Fruit fly (Drosophila melanogaster) whole organism, embryonic: ENCODE results near the gene CG9674.

Experiments
- Ada2b ChIP-seq: fragments of 200-800 bp; sonication (Bioruptor generic); IDR thresholded peaks from 2 replicates; pipeline ENCODE4 v1.3.6; 2022; ENCODE audit warnings: missing biosample characterization, missing genetic modification characterization
- B-H2 ChIP-seq: fragments of 200-800 bp; sonication (Bioruptor generic); optimal IDR thresholded peaks from 2 replicates; lab custom pipeline; 2018; ENCODE audit warnings: missing biosample characterization, mild to moderate bottlenecking, missing genetic modification characterization
- Bdp1 ChIP-seq: fragments of 200-800 bp; sonication (Bioruptor generic); optimal IDR thresholded peaks from 3 replicates; lab custom pipeline; 2016; ENCODE audit warnings: missing biosample characterization, missing genetic modification characterization
- BtbVII ChIP-seq: fragments of 200-800 bp; sonication (Bioruptor generic); optimal IDR thresholded peaks from 3 replicates; lab custom pipeline; 2017; ENCODE audit warnings: missing biosample characterization, mild to moderate bottlenecking, missing genetic modification characterization
- CG10147 ChIP-seq: fragments of 200-800 bp; sonication (Bioruptor generic); optimal IDR thresholded peaks from 2 replicates; lab custom pipeline; 2019; ENCODE audit warnings: missing biosample characterization, mild to moderate bottlenecking, missing genetic modification characterization, moderate library complexity
- CG10321 ChIP-seq: fragments of 200-800 bp; sonication (Bioruptor generic); IDR thresholded peaks from 2 replicates; pipeline ENCODE4 v1.3.6; 2022; ENCODE audit warnings: missing biosample characterization, missing genetic modification characterization
- CG11093 ChIP-seq: fragments of 200-800 bp; sonication (Bioruptor generic); IDR thresholded peaks from 3 replicates; pipeline ENCODE4 v1.3.6; 2022; ENCODE audit warnings: missing biosample characterization, missing genetic modification characterization
- CG11695 ChIP-seq: fragments of 200-800 bp; sonication (Bioruptor generic); IDR thresholded peaks from 3 replicates; pipeline ENCODE4 v1.3.6; 2022; ENCODE audit warnings: missing biosample characterization, missing genetic modification characterization
- CG12769 ChIP-seq: fragments of 200-800 bp; sonication (Bioruptor generic); optimal IDR thresholded peaks from 2 replicates; lab custom pipeline; 2019; ENCODE audit warnings: missing biosample characterization, mild to moderate bottlenecking, missing genetic modification characterization, moderate library complexity
- CG13123 ChIP-seq: fragments of 200-800 bp; sonication (Bioruptor generic); optimal IDR thresholded peaks from 2 replicates; lab custom pipeline; 2016; ENCODE audit warnings: missing biosample characterization, missing genetic modification characterization
- CG13894 ChIP-seq: fragments of 200-800 bp; sonication (Bioruptor generic); optimal IDR thresholded peaks from 3 replicates; lab custom pipeline; 2018; ENCODE audit warnings: missing biosample characterization, mild to moderate bottlenecking, missing genetic modification characterization, moderate library complexity
- CG15601 ChIP-seq: fragments of 200-800 bp; sonication (Bioruptor generic); optimal IDR thresholded peaks from 3 replicates; lab custom pipeline; 2019; ENCODE audit warnings: missing biosample characterization, mild to moderate bottlenecking, missing genetic modification characterization, moderate library complexity
- CG15696 ChIP-seq: fragments of 200-800 bp; sonication (Bioruptor generic); optimal IDR thresholded peaks from 2 replicates; lab custom pipeline; 2019; ENCODE audit warnings: missing biosample characterization, mild to moderate bottlenecking, missing genetic modification characterization, moderate library complexity
- CG1602 ChIP-seq: fragments of 200-800 bp; sonication (Bioruptor generic); optimal IDR thresholded peaks from 3 replicates; lab custom pipeline; 2016; ENCODE audit warnings: missing biosample characterization, missing genetic modification characterization
- CG2129 ChIP-seq: fragments of 200-800 bp; sonication (Bioruptor generic); IDR thresholded peaks from 2 replicates; pipeline ENCODE4 v1.3.6; 2022; ENCODE audit warnings: missing biosample characterization, missing genetic modification characterization; ENCODE audit not compliant: partially characterized antibody
- CG2712 ChIP-seq: fragments of 200-800 bp; optimal IDR thresholded peaks from 3 replicates; lab custom pipeline; 2019; ENCODE audit warnings: missing biosample characterization, mild to moderate bottlenecking, missing genetic modification characterization, moderate library complexity
- CG31365 ChIP-seq: fragments of 200-800 bp; sonication (Bioruptor generic); optimal IDR thresholded peaks from 2 replicates; lab custom pipeline; 2018; ENCODE audit warnings: missing biosample characterization, mild to moderate bottlenecking, missing genetic modification characterization
- CG3163 ChIP-seq: fragments of 200-800 bp; sonication (Bioruptor generic); optimal IDR thresholded peaks from 3 replicates; lab custom pipeline; 2016; ENCODE audit warnings: missing biosample characterization, missing genetic modification characterization
- CG32772 ChIP-seq: fragments of 200-800 bp; sonication (Bioruptor generic); IDR thresholded peaks from 2 replicates; pipeline ENCODE4 v1.3.6; 2022; ENCODE audit warnings: missing biosample characterization, missing genetic modification characterization
- CG4730 ChIP-seq: fragments of 200-800 bp; sonication (Bioruptor generic); IDR thresholded peaks from 2 replicates; pipeline ENCODE4 v1.3.6; 2022; ENCODE audit warnings: missing biosample characterization, missing genetic modification characterization
- CG4820 ChIP-seq: fragments of 200-800 bp; sonication (Bioruptor generic); optimal IDR thresholded peaks from 3 replicates; lab custom pipeline; 2016; ENCODE audit warnings: missing biosample characterization, missing genetic modification characterization
- CG5953 ChIP-seq: fragments of 200-800 bp; sonication (Bioruptor generic); IDR thresholded peaks from 2 replicates; pipeline ENCODE4 v1.3.6; 2022; ENCODE audit warnings: missing biosample characterization, missing genetic modification characterization
- CG7372 ChIP-seq: fragments of 200-800 bp; sonication (Bioruptor generic); IDR thresholded peaks from 2 replicates; pipeline ENCODE4 v1.3.6; 2022; ENCODE audit warnings: missing biosample characterization, missing genetic modification characterization
- CG9437 ChIP-seq: fragments of 200-800 bp; sonication (Bioruptor generic); optimal IDR thresholded peaks from 2 replicates; lab custom pipeline; 2018; ENCODE audit warnings: missing biosample characterization, mild to moderate bottlenecking, missing genetic modification characterization
- D ChIP-seq, 2 experiments: fragments of 200-800 bp in 1 of 2; fragments of >200 bp in 1 of 2; sonication (Bioruptor generic) in 1 of 2; optimal IDR thresholded peaks; 2 replicates in 1 of 2; 3 replicates in 1 of 2; lab custom pipeline; 2017; ENCODE audit warnings: mild to moderate bottlenecking in 1 of 2, missing biosample characterization in 1 of 2, missing genetic modification characterization in 1 of 2, missing genetic modification reagents in 1 of 2
- Dll ChIP-seq: fragments of 200-800 bp; sonication (Bioruptor generic); IDR thresholded peaks from 4 replicates; pipeline ENCODE4 v1.3.6; 2022; ENCODE audit warnings: missing biosample characterization, missing genetic modification characterization; ENCODE audit not compliant: partially characterized antibody
- HmgD ChIP-seq: fragments of 200-800 bp; sonication (Bioruptor generic); optimal IDR thresholded peaks from 3 replicates; lab custom pipeline; 2016; ENCODE audit warnings: missing biosample characterization, missing genetic modification characterization
- Med ChIP-seq: fragments of 200-800 bp; sonication (Bioruptor generic); peaks from one replicate; lab custom pipeline; 2016; ENCODE audit warnings: missing biosample characterization, missing genetic modification characterization, mild to moderate bottlenecking, inconsistent platforms, moderate library complexity
- NFAT ChIP-seq: fragments of 200-800 bp; sonication (Bioruptor generic); IDR thresholded peaks from 2 replicates; pipeline ENCODE4 v1.3.6; 2022; ENCODE audit warnings: missing biosample characterization, missing genetic modification characterization
- Opbp ChIP-seq: fragments of 200-800 bp; sonication (Bioruptor generic); IDR thresholded peaks from 3 replicates; pipeline ENCODE4 v1.3.6; 2022; ENCODE audit warnings: missing biosample characterization, missing genetic modification characterization; ENCODE audit not compliant: partially characterized antibody
- Spps ChIP-seq: fragments of 200-800 bp; sonication (Bioruptor generic); optimal IDR thresholded peaks from 2 replicates; lab custom pipeline; 2018; ENCODE audit warnings: missing biosample characterization, mild to moderate bottlenecking, missing genetic modification characterization
- Xrp1 ChIP-seq: fragments of 200-800 bp; sonication (Bioruptor generic); IDR thresholded peaks from 2 replicates; pipeline ENCODE4 v1.3.6; 2022; ENCODE audit warnings: missing biosample characterization, missing genetic modification characterization
- bbx ChIP-seq: fragments of 200-800 bp; sonication (Bioruptor generic); IDR thresholded peaks from 2 replicates; pipeline ENCODE4 v1.3.6; 2022; ENCODE audit warnings: missing biosample characterization, missing genetic modification characterization; ENCODE audit not compliant: partially characterized antibody
- fd64A ChIP-seq: fragments of 200-800 bp; sonication (Bioruptor generic); optimal IDR thresholded peaks from 3 replicates; lab custom pipeline; 2018; ENCODE audit warnings: missing biosample characterization, mild to moderate bottlenecking, missing genetic modification characterization
- fu2 ChIP-seq: fragments of 200-800 bp; sonication (Bioruptor generic); optimal IDR thresholded peaks from 2 replicates; lab custom pipeline; 2016; ENCODE audit warnings: missing biosample characterization, missing genetic modification characterization
- inv ChIP-seq: fragments of 200-800 bp; sonication (Bioruptor generic); IDR thresholded peaks from 2 replicates; pipeline ENCODE4 v1.3.6; 2022; ENCODE audit warnings: missing biosample characterization, missing genetic modification characterization; ENCODE audit not compliant: partially characterized antibody
- lab ChIP-seq: fragments of 200-800 bp; sonication (Bioruptor generic); optimal IDR thresholded peaks from 3 replicates; lab custom pipeline; 2017; ENCODE audit warnings: missing biosample characterization, missing genetic modification characterization, mild to moderate bottlenecking, moderate library complexity, missing genetic modification reagents
- lilli ChIP-seq: fragments of 200-800 bp; sonication (Bioruptor generic); optimal IDR thresholded peaks from 3 replicates; lab custom pipeline; 2016; ENCODE audit warnings: missing biosample characterization, missing genetic modification characterization
- mirr ChIP-seq: fragments of 200-800 bp; sonication (Bioruptor generic); optimal IDR thresholded peaks from 3 replicates; lab custom pipeline; 2018; ENCODE audit warnings: missing biosample characterization, mild to moderate bottlenecking, missing genetic modification characterization
- nmo ChIP-seq: fragments of 200-800 bp; sonication (Bioruptor generic); optimal IDR thresholded peaks from 2 replicates; lab custom pipeline; 2018; ENCODE audit warnings: missing biosample characterization, mild to moderate bottlenecking, missing genetic modification characterization, moderate library complexity
- oc ChIP-seq: fragments of 200-800 bp; sonication (Bioruptor generic); optimal IDR thresholded peaks from 2 replicates; lab custom pipeline; 2018; ENCODE audit warnings: missing biosample characterization, mild to moderate bottlenecking, missing genetic modification characterization, moderate library complexity
- odd ChIP-seq: fragments of 200-800 bp; sonication (Bioruptor generic); optimal IDR thresholded peaks from 2 replicates; lab custom pipeline; 2017; ENCODE audit warnings: missing biosample characterization, mild to moderate bottlenecking, missing genetic modification characterization
- otp ChIP-seq: fragments of 200-800 bp; sonication (Bioruptor generic); IDR thresholded peaks from 3 replicates; pipeline ENCODE4, ENCODE4 v1.3.6; 2022; ENCODE audit warnings: missing biosample characterization, missing genetic modification characterization
- pho ChIP-seq: fragments of 200-800 bp; sonication (Bioruptor generic); optimal IDR thresholded peaks from 2 replicates; lab custom pipeline; 2016; ENCODE audit warnings: missing biosample characterization, missing genetic modification characterization
- prd ChIP-seq, 3 experiments: fragments of >200 bp in 2 of 3; fragments of 200-800 bp in 1 of 3; sonication (Bioruptor generic) in 1 of 3; optimal IDR thresholded peaks in 2 of 3; IDR thresholded peaks in 1 of 3; 2 replicates in 2 of 3; 3 replicates in 1 of 3; pipeline versions ENCODE4 v1.3.6 to Lab custom; 2017 to 2022; ENCODE audit warnings: missing biosample characterization in 1 of 3, missing genetic modification characterization in 1 of 3
- rib ChIP-seq: fragments of 200-800 bp; sonication (Bioruptor generic); IDR thresholded peaks from 2 replicates; pipeline ENCODE4 v1.3.6; 2022; ENCODE audit warnings: missing biosample characterization, missing genetic modification characterization
- shn ChIP-seq: fragments of 200-800 bp; sonication (Bioruptor generic); optimal IDR thresholded peaks from 3 replicates; lab custom pipeline; 2016; ENCODE audit warnings: missing biosample characterization, missing genetic modification characterization
- sima ChIP-seq: fragments of 200-800 bp; sonication (Bioruptor generic); optimal IDR thresholded peaks from 2 replicates; lab custom pipeline; 2016; ENCODE audit warnings: missing biosample characterization, missing genetic modification characterization
- slp2 ChIP-seq: fragments of 200-800 bp; sonication (Bioruptor generic); optimal IDR thresholded peaks from 2 replicates; lab custom pipeline; 2016; ENCODE audit warnings: missing biosample characterization, missing genetic modification characterization

Gene CG9674

DNA sequence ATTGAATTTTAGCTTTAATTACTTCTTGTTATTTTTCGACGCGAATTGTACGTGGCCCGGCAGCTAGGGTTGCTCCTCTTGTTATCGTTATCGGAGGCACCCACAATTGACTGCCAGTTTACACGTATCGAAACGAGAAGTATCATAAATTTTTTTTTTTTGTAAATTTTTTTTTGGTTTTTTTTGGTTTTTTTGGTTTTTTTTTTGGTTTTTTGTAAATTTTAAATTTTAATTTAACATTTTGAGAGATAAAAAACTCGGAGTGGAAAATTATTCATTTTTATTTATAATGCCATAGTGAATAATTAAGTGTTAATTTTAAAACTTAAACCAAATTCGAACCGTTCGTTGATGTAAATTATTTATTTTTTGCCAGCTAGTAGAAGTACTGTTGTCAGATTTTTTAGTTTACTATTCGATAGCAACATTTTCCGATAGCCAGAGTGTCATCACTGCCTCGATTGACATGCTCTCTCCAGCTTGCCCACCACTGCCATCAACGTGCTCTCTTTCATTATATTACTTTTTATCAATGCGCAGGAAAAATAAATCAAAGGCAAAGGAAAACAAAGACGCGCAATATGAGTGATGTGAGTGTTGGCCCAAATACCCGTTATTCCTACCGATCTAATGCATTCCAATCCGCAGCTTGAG is 37.5 kb upstream of the CG9674 start, which contains the start of the genes kud and Zcchc7 (continued):
- TF ChIP-seq Bdp1 (GFP tag; lab: Kevin White, UChicago) = peak; percentile 38
- peak; percentile 40 for TF ChIP-seq CG1602 (GFP tag; lab: Kevin White, UChicago)
- TF ChIP-seq CG12769 = no peak
- TF ChIP-seq Opbp (GFP tag; lab: Robert Waterston, UW) = no peak
- no peak for TF ChIP-seq Ada2b (GFP tag; lab: Robert Waterston, UW)
- TF ChIP-seq CG4820 = peak; percentile 97
- no peak for TF ChIP-seq CG11093
- TF ChIP-seq CG10147 (GFP tag; lab: Kevin White, UChicago) = no peak
- no peak for TF ChIP-seq CG11695
- TF ChIP-seq oc = no peak
- no peak for TF ChIP-seq CG13894 (tag; lab: Kevin White, UChicago)
- no peak for TF ChIP-seq fd64A (GFP tag; lab: Kevin White, UChicago)
- TF ChIP-seq BtbVII (GFP tag; lab: Kevin White, UChicago) = no peak
- TF ChIP-seq rib = no peak
- TF ChIP-seq CG2129 = no peak
- TF ChIP-seq D (optimal IDR thresholded peaks at IDR 0.05; lab: Kevin White, UChicago) = no peak
- no peak for TF ChIP-seq D (GFP tag; optimal IDR thresholded peaks at IDR 0.05; lab: Kevin White, UChicago)
- TF ChIP-seq HmgD (GFP tag; lab: Kevin White, UChicago) = no peak
- peak; percentile 59 for TF ChIP-seq CG15696 (tag; lab: Kevin White, UChicago)
- TF ChIP-seq prd (optimal IDR thresholded peaks at IDR 0.05; lab: Kevin White, UChicago) = no peak
- peak; percentile 46; the same call in 1 of the 3 replicates for TF ChIP-seq prd (GFP tag; IDR thresholded peaks at IDR 0.05; lab: Robert Waterston, UW)
- peak; percentile 57 for TF ChIP-seq CG9437
- TF ChIP-seq CG32772 (GFP tag; lab: Robert Waterston, UW) = no peak
- peak; percentile 79 for TF ChIP-seq nmo (GFP tag; lab: Kevin White, UChicago)
- peak; percentile 2 for TF ChIP-seq CG13123 (GFP tag; lab: Kevin White, UChicago)
- TF ChIP-seq Med (GFP tag; lab: Kevin White, UChicago) = peak; percentile 87
- TF ChIP-seq lab (GFP tag; lab: Kevin White, UChicago) = no peak
- no peak for TF ChIP-seq odd
- TF ChIP-seq sima (GFP tag; lab: Kevin White, UChicago) = no peak
- TF ChIP-seq slp2 = no peak
- TF ChIP-seq shn (GFP tag; lab: Kevin White, UChicago) = peak; percentile 19
- no peak for TF ChIP-seq otp (GFP tag; lab: Robert Waterston, UW)
- TF ChIP-seq CG31365 (tag; lab: Kevin White, UChicago) = no peak
- TF ChIP-seq Dll (GFP tag; lab: Robert Waterston, UW) = peak; percentile 58; the same call in 1 of the 4 replicates
- no peak for TF ChIP-seq CG7372
- TF ChIP-seq lilli (GFP tag; lab: Kevin White, UChicago) = peak; percentile 80
- TF ChIP-seq NFAT (GFP tag; lab: Robert Waterston, UW) = peak; percentile 75
- no peak for TF ChIP-seq CG5953 (GFP tag; lab: Robert Waterston, UW)
- TF ChIP-seq CG15601 (tag; lab: Kevin White, UChicago) = no peak
- no peak for TF ChIP-seq inv (GFP tag; lab: Robert Waterston, UW)
- TF ChIP-seq CG3163 (GFP tag; lab: Kevin White, UChicago) = peak; percentile 47
- peak; percentile 28 for TF ChIP-seq fu2 (GFP tag; lab: Kevin White, UChicago)
- peak; percentile 69 for TF ChIP-seq B-H2 (GFP tag; lab: Kevin White, UChicago)
- no peak for TF ChIP-seq CG4730
- peak; percentile 71 for TF ChIP-seq CG2712
- no peak for TF ChIP-seq Xrp1
- TF ChIP-seq Spps (tag; lab: Kevin White, UChicago) = no peak
- peak; percentile 74 for TF ChIP-seq pho (GFP tag; lab: Kevin White, UChicago)
- no peak for TF ChIP-seq CG10321 (GFP tag; lab: Robert Waterston, UW)
- TF ChIP-seq mirr = no peak
- peak; percentile 7; the same call in 1 of the 2 replicates for TF ChIP-seq bbx (GFP tag; lab: Robert Waterston, UW)
